Worm (Caenorhabditis elegans) whole organism, L4/young adult: Measurements from ENCODE around the gene nhr-225.

Experiments
- W03F9.2 ChIP-seq: fragments of 150-350 bp; optimal IDR thresholded peaks from 2 replicates; lab custom pipeline; 2014; ENCODE audit warnings: missing biosample characterization, missing genetic modification characterization
- dao-5 ChIP-seq: sonication (generic microtip); optimal IDR thresholded peaks from 2 replicates; lab custom pipeline; 2016; ENCODE audit warnings: missing genotype, missing genetic modification characterization, moderate library complexity, missing compliant biosample characterization
- him-1 ChIP-seq: sonication (generic microtip); optimal IDR thresholded peaks from 2 replicates; lab custom pipeline; 2016; ENCODE audit warnings: missing genotype, missing genetic modification reagents, missing genetic modification characterization, missing compliant biosample characterization

DNA sequence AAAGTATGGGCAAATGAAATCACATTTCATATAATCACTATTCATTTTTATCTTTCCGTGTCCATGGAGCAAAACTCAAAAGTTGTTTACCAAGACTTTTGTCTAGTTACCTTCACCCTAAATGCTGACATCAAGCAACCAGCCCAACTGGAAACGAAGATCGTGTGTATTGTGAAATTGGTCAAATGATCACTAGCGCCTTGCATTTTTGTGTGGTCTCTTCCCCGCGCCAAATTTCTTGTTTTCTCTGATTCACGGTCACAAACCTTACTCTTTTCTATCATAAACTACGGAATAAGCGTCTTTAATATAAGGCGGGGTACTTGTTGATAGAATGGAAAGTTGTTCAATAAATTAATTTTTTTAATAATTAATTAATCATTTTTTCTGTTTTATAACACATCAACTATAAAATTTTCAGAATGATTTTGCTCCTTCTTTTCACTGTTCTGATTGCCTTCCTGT, 40.1 kb downstream of the nhr-225 start, which contains the start of gene cyp-33C7:
- no peak for TF ChIP-seq him-1 (tag; lab: Kevin White, UChicago)
- TF ChIP-seq W03F9.2 (tag; lab: Kevin White, UChicago): no peak
- no peak for TF ChIP-seq dao-5 (tag; lab: Kevin White, UChicago)
